Worm (Caenorhabditis elegans): ENCODE measurements around the gene ztf-28.

The ztf-28 gene

ce11 chrV:2095772-2096171 lies 5.3 kb downstream of the ztf-28 start, which contains the start of gene clec-207:
clec-207 (plus strand) TSS chrV:2096072.
- no peak for TF ChIP-seq nhr-2 (tag; optimal IDR thresholded peaks at IDR 0.05)
- TF ChIP-seq elt-3 (tag; optimal IDR thresholded peaks at IDR 0.05) = no peak
- no peak for TF ChIP-seq ces-1 (GFP tag; optimal IDR thresholded peaks at IDR 0.05)
- no peak for TF ChIP-seq ceh-43 (GFP tag; optimal IDR thresholded peaks at IDR 0.05)
- no peak for TF ChIP-seq ztf-11 (tag; optimal IDR thresholded peaks at IDR 0.05)
- no peak for TF ChIP-seq mep-1 (tag; optimal IDR thresholded peaks at IDR 0.05)
- no peak for TF ChIP-seq lin-32 (GFP tag; optimal IDR thresholded peaks at IDR 0.05)
- TF ChIP-seq lsy-2 (tag; optimal IDR thresholded peaks at IDR 0.05) = no peak
- no peak for TF ChIP-seq ceh-83 (GFP tag; optimal IDR thresholded peaks at IDR 0.05)

- TF ChIP-seq mls-2 (tag; optimal IDR thresholded peaks at IDR 0.05) (no peak), pha-4 (tag; optimal IDR thresholded peaks at IDR 0.05) (no peak), ces-1 (GFP tag; optimal IDR thresholded peaks at IDR 0.05) (no peak), zip-8 (tag; optimal IDR thresholded peaks at IDR 0.05) (no peak), lin-32 (GFP tag; optimal IDR thresholded peaks at IDR 0.05) (no peak), unc-120 (tag; optimal IDR thresholded peaks at IDR 0.05; ENCODE audit: poor library complexity, severe bottlenecking) (no peak), elt-3 (tag; optimal IDR thresholded peaks at IDR 0.05) (no peak), nhr-12 (tag; optimal IDR thresholded peaks at IDR 0.05) (no peak), elt-1 (tag; optimal IDR thresholded peaks at IDR 0.05; ENCODE audit: borderline replicate concordance, insufficient read depth) (no peak), mab-5 (tag; optimal IDR thresholded peaks at IDR 0.05) (no peak), bed-3 (GFP tag; optimal IDR thresholded peaks at IDR 0.05) (no peak), nhr-28 (tag; optimal IDR thresholded peaks at IDR 0.05) (no peak), nhr-76 (tag; optimal IDR thresholded peaks at IDR 0.05) (no peak), tbx-8 (GFP tag; optimal IDR thresholded peaks at IDR 0.05) (no peak), cnd-1 (tag; optimal IDR thresholded peaks at IDR 0.05) (no peak), snpc-4 (tag; optimal IDR thresholded peaks at IDR 0.05) (no peak), sem-2 (GFP tag; optimal IDR thresholded peaks at IDR 0.05) (no peak), flh-1 (GFP tag; optimal IDR thresholded peaks at IDR 0.05) (no peak)
These were observed 7.2 kb downstream of the ztf-28 start, which contains the start of gene clec-208 for ce11 chrV:2097653-2098052. clec-208 (plus strand) TSS chrV:2097953.

- TF ChIP-seq lin-32 (GFP tag; optimal IDR thresholded peaks at IDR 0.05) (no peak), flh-1 (GFP tag; optimal IDR thresholded peaks at IDR 0.05) (no peak), ces-1 (GFP tag; optimal IDR thresholded peaks at IDR 0.05) (no peak), ztf-11 (tag; optimal IDR thresholded peaks at IDR 0.05) (no peak), cnd-1 (tag; optimal IDR thresholded peaks at IDR 0.05) (no peak), ceh-43 (GFP tag; optimal IDR thresholded peaks at IDR 0.05) (no peak), unc-62 (GFP tag; optimal IDR thresholded peaks at IDR 0.05) (no peak), sptf-1 (tag; optimal IDR thresholded peaks at IDR 0.05) (no peak), ceh-83 (GFP tag; optimal IDR thresholded peaks at IDR 0.05) (no peak), snpc-4 (tag; optimal IDR thresholded peaks at IDR 0.05) (no peak), mab-5 (tag; optimal IDR thresholded peaks at IDR 0.05) (no peak), lsy-2 (tag; optimal IDR thresholded peaks at IDR 0.05) (no peak), nhr-28 (tag; optimal IDR thresholded peaks at IDR 0.05) (no peak), bed-3 (GFP tag; optimal IDR thresholded peaks at IDR 0.05) (no peak)
These were observed 8.6 kb downstream of the ztf-28 start, which contains the start of gene F36F12.7 for ce11 chrV:2099040-2099439. F36F12.7 (plus strand) TSS chrV:2099340.

ce11 chrV:2103118-2103517 lies 12.6 kb downstream of the ztf-28 start, which contains the start of gene F36F12.1:
F36F12.1 (minus strand) TSS chrV:2103218.
- TF ChIP-seq lin-32 (GFP tag; optimal IDR thresholded peaks at IDR 0.05) (no peak), elt-1 (tag; optimal IDR thresholded peaks at IDR 0.05; ENCODE audit: borderline replicate concordance, insufficient read depth) (no peak), ham-2 (GFP tag; optimal IDR thresholded peaks at IDR 0.05) (no peak), tbx-8 (GFP tag; optimal IDR thresholded peaks at IDR 0.05) (no peak), hlh-1 (tag; optimal IDR thresholded peaks at IDR 0.05) (no peak), ztf-11 (tag; optimal IDR thresholded peaks at IDR 0.05) (no peak), bed-3 (GFP tag; optimal IDR thresholded peaks at IDR 0.05) (no peak), mab-5 (tag; optimal IDR thresholded peaks at IDR 0.05) (no peak), ceh-43 (GFP tag; optimal IDR thresholded peaks at IDR 0.05) (no peak), nhr-12 (tag; optimal IDR thresholded peaks at IDR 0.05) (no peak), pha-4 (tag; optimal IDR thresholded peaks at IDR 0.05) (no peak), ceh-83 (GFP tag; optimal IDR thresholded peaks at IDR 0.05) (no peak), zip-8 (tag; optimal IDR thresholded peaks at IDR 0.05) (no peak), lin-13 (tag; optimal IDR thresholded peaks at IDR 0.05) (no peak), ces-1 (GFP tag; optimal IDR thresholded peaks at IDR 0.05) (no peak), cnd-1 (tag; optimal IDR thresholded peaks at IDR 0.05) (no peak), nhr-237 (tag; optimal IDR thresholded peaks at IDR 0.05) (no peak)

- TF ChIP-seq nhr-2 (tag; optimal IDR thresholded peaks at IDR 0.05) (no peak), unc-62 (GFP tag; optimal IDR thresholded peaks at IDR 0.05) (no peak), hlh-1 (tag; optimal IDR thresholded peaks at IDR 0.05) (no peak), unc-120 (tag; optimal IDR thresholded peaks at IDR 0.05; ENCODE audit: poor library complexity, severe bottlenecking) (no peak), cnd-1 (tag; optimal IDR thresholded peaks at IDR 0.05) (no peak), ceh-43 (GFP tag; optimal IDR thresholded peaks at IDR 0.05) (no peak), nhr-237 (tag; optimal IDR thresholded peaks at IDR 0.05) (no peak), ham-2 (GFP tag; optimal IDR thresholded peaks at IDR 0.05) (no peak), tbx-8 (GFP tag; optimal IDR thresholded peaks at IDR 0.05) (no peak), blmp-1 (tag; optimal IDR thresholded peaks at IDR 0.05) (no peak), ces-1 (GFP tag; optimal IDR thresholded peaks at IDR 0.05) (no peak), nhr-28 (tag; optimal IDR thresholded peaks at IDR 0.05) (no peak), bed-3 (GFP tag; optimal IDR thresholded peaks at IDR 0.05) (no peak), mls-2 (tag; optimal IDR thresholded peaks at IDR 0.05) (no peak), sptf-1 (tag; optimal IDR thresholded peaks at IDR 0.05) (no peak), drap-1 (GFP tag; optimal IDR thresholded peaks at IDR 0.05) (no peak), M03D4.4 (tag; optimal IDR thresholded peaks at IDR 0.05) (no peak), lin-32 (GFP tag; optimal IDR thresholded peaks at IDR 0.05) (no peak)
These were observed 15.5 kb downstream of the ztf-28 start, which contains the start of gene F22F7.4 for ce11 chrV:2105976-2106375. F22F7.4 (minus strand) TSS chrV:2106076.

Data from whole organism, mixed stage, embryonic.